Worm (Caenorhabditis elegans): Measurements from ENCODE around the gene npr-35.

DNA sequence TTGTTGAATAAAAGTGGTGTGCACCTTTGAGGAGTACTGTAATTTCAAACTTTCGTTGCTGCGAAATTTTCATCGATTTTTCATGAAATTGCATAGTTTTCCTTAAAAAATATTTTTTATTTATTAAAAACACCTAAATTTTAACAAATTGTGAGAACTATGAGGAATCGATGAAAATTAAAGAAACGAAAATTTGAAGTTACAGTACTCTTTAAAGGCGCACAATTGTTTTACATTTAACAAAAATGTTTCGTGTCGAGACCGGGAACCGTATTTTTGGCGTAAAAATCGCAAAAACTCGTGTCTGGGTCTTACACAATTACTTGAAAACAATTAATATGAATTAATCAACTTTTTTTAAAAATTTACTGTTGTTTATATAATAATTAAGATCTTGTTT, 26.5 kb downstream of the npr-35 start, which contains the start of gene rdl-1:
- TF ChIP-seq fkh-10 (GFP tag; optimal IDR thresholded peaks at IDR 0.05) (no peak), T23F11.4 (GFP tag; optimal IDR thresholded peaks at IDR 0.05) (no peak), dmd-4 (tag; optimal IDR thresholded peaks at IDR 0.05; ENCODE audit: borderline replicate concordance) (no peak), ama-1 (optimal IDR thresholded peaks at IDR 0.05) (no peak), ref-2 (tag; optimal IDR thresholded peaks at IDR 0.05) (no peak)
